Fruit fly (Drosophila melanogaster): ENCODE data around the gene CG13847.

The CG13847 gene

DNA sequence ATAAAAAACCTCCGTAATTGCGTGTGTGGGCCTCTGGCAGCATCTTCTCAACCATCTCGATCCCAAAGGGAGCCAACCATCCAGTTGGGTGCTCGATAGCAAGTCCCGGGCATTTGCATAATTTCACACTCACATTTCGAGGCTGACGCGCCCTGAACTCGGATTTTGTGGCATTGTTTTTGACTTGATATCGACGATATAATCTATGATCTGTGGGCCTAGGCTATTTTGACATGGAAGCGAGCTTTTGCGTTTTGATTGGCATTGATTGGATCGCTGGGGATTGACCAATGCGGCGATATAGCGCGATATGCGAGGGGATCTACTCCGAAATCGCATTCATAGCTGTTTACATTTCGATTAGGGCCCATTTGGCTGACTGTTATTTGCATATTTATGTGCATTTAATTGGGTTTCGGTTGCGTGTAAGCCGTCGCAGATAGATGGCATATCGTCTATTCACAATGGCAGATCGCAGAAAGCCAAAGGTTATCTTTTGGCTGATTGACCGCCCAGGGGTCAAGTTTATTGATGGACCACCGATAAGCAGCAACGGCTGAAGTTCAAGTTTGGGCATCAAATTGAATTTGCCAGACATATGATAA is 3.6 kb downstream of the CG13847 start:
- TF ChIP-seq Pdp1 (GFP tag; optimal IDR thresholded peaks at IDR 0.05) (peak in 1 of 2 experiments; percentile 9), Abd-B (GFP tag; optimal IDR thresholded peaks at IDR 0.05) (no peak), CG31388 (GFP tag; optimal IDR thresholded peaks at IDR 0.05) (no peak), sd (tag; optimal IDR thresholded peaks at IDR 0.05) (peak; percentile 31), grn (GFP tag; optimal IDR thresholded peaks at IDR 0.05) (peak; percentile 79), sr (GFP tag; IDR thresholded peaks at IDR 0.05) (0 out of 3 replicates have a peak, but pooled peaks have one; percentile 2), Hr78 (GFP tag; optimal IDR thresholded peaks at IDR 0.05) (peak in 1 of 2 experiments; percentile 82), abd-A (tag; optimal IDR thresholded peaks at IDR 0.05) (peak; percentile 96), Awh (GFP tag; IDR thresholded peaks at IDR 0.05) (peak; percentile 70), CG17612 (GFP tag; IDR thresholded peaks at IDR 0.05) (no peak), CG12769 (tag; optimal IDR thresholded peaks at IDR 0.05) (peak; percentile 88), CG14014 (GFP tag; IDR thresholded peaks at IDR 0.05) (no peak), CG15269 (tag; optimal IDR thresholded peaks at IDR 0.05) (peak; percentile 77), Ada2b (GFP tag; IDR thresholded peaks at IDR 0.05) (no peak), vvl (GFP tag; IDR thresholded peaks at IDR 0.05) (peak; percentile 62; the same call in 1 of the 2 replicates), oc (tag; optimal IDR thresholded peaks at IDR 0.05) (peak; percentile 79)

DNA sequence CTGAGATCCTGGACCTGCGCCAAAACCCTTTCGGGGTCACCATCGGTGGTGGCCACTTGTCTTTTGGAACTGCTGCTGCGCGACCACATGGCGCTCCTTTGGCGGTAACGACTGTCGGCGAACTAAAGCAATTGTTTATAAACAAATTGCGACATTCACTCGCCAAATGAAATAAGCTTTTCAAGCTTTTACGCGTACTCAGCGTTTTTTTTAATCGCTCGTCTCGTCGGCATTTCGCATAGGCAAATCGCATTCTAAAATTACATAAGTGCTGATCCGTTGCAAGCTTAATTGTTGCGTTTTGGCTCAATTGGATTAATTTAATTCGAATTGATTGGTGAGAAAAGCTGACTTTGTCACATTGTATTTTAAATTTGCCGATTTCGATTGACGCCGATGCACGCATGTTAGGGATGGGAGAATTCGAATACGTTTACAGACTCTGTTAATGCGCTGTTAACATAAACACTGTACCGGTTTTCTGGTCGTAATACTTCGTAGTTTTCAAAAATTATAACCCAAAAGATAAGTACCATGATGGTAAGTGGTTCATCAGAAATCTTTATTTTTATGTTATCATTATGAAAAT is 11.3 kb downstream of the CG13847 start, which contains the start of gene pinta:
Gene pinta (minus strand): TSS at position 328 of the 589 bp plus-strand sequence.
- TF ChIP-seq CG6765 (GFP tag; optimal IDR thresholded peaks at IDR 0.05) (no peak), ems (GFP tag; optimal IDR thresholded peaks at IDR 0.05) (no peak), CG2116 (GFP tag; optimal IDR thresholded peaks at IDR 0.05) (no peak), Scr (GFP tag; IDR thresholded peaks at IDR 0.05; ENCODE audit: partially characterized antibody) (peak; percentile 31; the same call in 1 of the 2 replicates), CG18262 (tag; optimal IDR thresholded peaks at IDR 0.05) (no peak), Usf (GFP tag; optimal IDR thresholded peaks at IDR 0.05) (no peak), E2f2 (GFP tag; IDR thresholded peaks at IDR 0.05) (peak; percentile 20), btn (GFP tag; optimal IDR thresholded peaks at IDR 0.05) (no peak), CG32532 (GFP tag; IDR thresholded peaks at IDR 0.05) (no peak), ab (GFP tag; optimal IDR thresholded peaks at IDR 0.05) (no peak), Oaz (GFP tag; IDR thresholded peaks at IDR 0.05) (no peak), sisA (GFP tag; IDR thresholded peaks at IDR 0.05) (no peak), HmgD (GFP tag; optimal IDR thresholded peaks at IDR 0.05) (no peak), Hand (GFP tag; optimal IDR thresholded peaks at IDR 0.05) (no peak), CG1603 (tag; optimal IDR thresholded peaks at IDR 0.05) (no peak), HLHmδ (GFP tag; optimal IDR thresholded peaks at IDR 0.05) (no peak), lov (optimal IDR thresholded peaks at IDR 0.05) (no peak), lov (GFP tag; IDR thresholded peaks at IDR 0.05) (no peak), HmgZ (tag; optimal IDR thresholded peaks at IDR 0.05) (no peak), Rx (GFP tag; IDR thresholded peaks at IDR 0.05) (no peak), CG1529 (GFP tag; optimal IDR thresholded peaks at IDR 0.05) (no peak), C15 (GFP tag; IDR thresholded peaks at IDR 0.05) (no peak), CG8924 (tag; optimal IDR thresholded peaks at IDR 0.05) (peak; percentile 39), CG5245 (GFP tag; optimal IDR thresholded peaks at IDR 0.05) (no peak), jigr1 (GFP tag; IDR thresholded peaks at IDR 0.05) (no peak), dmrt11E (tag; optimal IDR thresholded peaks at IDR 0.05) (no peak), CG11504 (tag; optimal IDR thresholded peaks at IDR 0.05) (peak; percentile 93), ewg (GFP tag; optimal IDR thresholded peaks at IDR 0.05) (no peak), abd-A (tag; optimal IDR thresholded peaks at IDR 0.05) (no peak), exex (tag; optimal IDR thresholded peaks at IDR 0.05) (no peak), grau (tag; optimal IDR thresholded peaks at IDR 0.05) (no peak), CG2875 (GFP tag; optimal IDR thresholded peaks at IDR 0.05) (no peak), CG1792 (GFP tag; optimal IDR thresholded peaks at IDR 0.05) (no peak), kah (GFP tag; optimal IDR thresholded peaks at IDR 0.05) (no peak)

Data from whole organism, embryonic.